Fruit fly (Drosophila melanogaster): ENCODE results near the gene CG4022.

CG4022 gene

dm6 chr3L:9377198-9378035, 33.2 kb downstream of the CG4022 start, which contains the start of gene Hsp26 (continued):
- TF ChIP-seq grau (tag; optimal IDR thresholded peaks at IDR 0.05): peak; percentile 84
- TF ChIP-seq CG30431 (GFP tag; optimal IDR thresholded peaks at IDR 0.05): peak; percentile 18
- TF ChIP-seq HLHmδ (GFP tag; optimal IDR thresholded peaks at IDR 0.05): no peak
- peak; percentile 82 for TF ChIP-seq sob (GFP tag; IDR thresholded peaks at IDR 0.05)
- TF ChIP-seq toy (GFP tag; IDR thresholded peaks at IDR 0.05): no peak
- peak; percentile 70 for TF ChIP-seq org-1 (GFP tag; optimal IDR thresholded peaks at IDR 0.05)
- no peak for TF ChIP-seq amos (GFP tag; IDR thresholded peaks at IDR 0.05; ENCODE audit: partially characterized antibody)
- TF ChIP-seq CG16815 (GFP tag; optimal IDR thresholded peaks at IDR 0.05): peak; percentile 40
- peak in 1 of 2 experiments; percentile 80 for TF ChIP-seq Eip74EF (GFP tag; optimal IDR thresholded peaks at IDR 0.05)
- peak; percentile 90 for TF ChIP-seq zf30C (GFP tag; optimal IDR thresholded peaks at IDR 0.05)
- TF ChIP-seq sens (GFP tag): peak; percentile 99
- TF ChIP-seq yki (optimal IDR thresholded peaks at IDR 0.05): peak; percentile 10
- TF ChIP-seq grn (GFP tag; optimal IDR thresholded peaks at IDR 0.05): peak; percentile 18
- TF ChIP-seq CG5245 (GFP tag; optimal IDR thresholded peaks at IDR 0.05): peak; percentile 49
- TF ChIP-seq Chrac-16 (GFP tag; optimal IDR thresholded peaks at IDR 0.05): peak; percentile 75
- peak; percentile 24 for TF ChIP-seq Sry-δ (GFP tag; optimal IDR thresholded peaks at IDR 0.05)
- peak; percentile 65 for TF ChIP-seq CG11696 (GFP tag; IDR thresholded peaks at IDR 0.05)
- TF ChIP-seq CG4328 (GFP tag; optimal IDR thresholded peaks at IDR 0.05): peak; percentile 13
- TF ChIP-seq Meics (GFP tag; optimal IDR thresholded peaks at IDR 0.05): peak; percentile 80
- peak; percentile 70 for TF ChIP-seq Ssrp (tag; optimal IDR thresholded peaks at IDR 0.05)
- TF ChIP-seq CG10267 (tag; optimal IDR thresholded peaks at IDR 0.05): peak; percentile 77
- TF ChIP-seq trem (tag; optimal IDR thresholded peaks at IDR 0.05): peak; percentile 54
- peak; percentile 67 for TF ChIP-seq CG4820 (GFP tag; optimal IDR thresholded peaks at IDR 0.05)
- TF ChIP-seq CG4404 (GFP tag; IDR thresholded peaks at IDR 0.05): 0 out of 2 replicates have a peak, but pooled peaks have one; percentile 22
- peak; percentile 87 for TF ChIP-seq CG13624 (GFP tag; optimal IDR thresholded peaks at IDR 0.05)
- TF ChIP-seq CG31388 (GFP tag; optimal IDR thresholded peaks at IDR 0.05): peak; percentile 21
- TF ChIP-seq zfh2 (GFP tag; optimal IDR thresholded peaks at IDR 0.05): peak; percentile 82
- peak; percentile 88 for TF ChIP-seq seq (GFP tag; IDR thresholded peaks at IDR 0.05)
- TF ChIP-seq wdn (GFP tag; IDR thresholded peaks at IDR 0.05): peak; percentile 81
- peak; percentile 79 for TF ChIP-seq nom (GFP tag; optimal IDR thresholded peaks at IDR 0.05)
- TF ChIP-seq CG8290 (GFP tag; optimal IDR thresholded peaks at IDR 0.05): peak; percentile 72
- peak in 1 of 2 experiments; percentile 24 for TF ChIP-seq CG8290 (tag; optimal IDR thresholded peaks at IDR 0.05)
- peak; percentile 71 for TF ChIP-seq tap (tag; optimal IDR thresholded peaks at IDR 0.05)
- peak; percentile 16 for TF ChIP-seq CG7928 (GFP tag; optimal IDR thresholded peaks at IDR 0.05)
- peak; percentile 74 for TF ChIP-seq CG6765 (GFP tag; optimal IDR thresholded peaks at IDR 0.05)
- peak; percentile 81 for TF ChIP-seq pum (GFP tag; optimal IDR thresholded peaks at IDR 0.05)
- TF ChIP-seq chm (GFP tag; IDR thresholded peaks at IDR 0.05): peak; percentile 94
- peak; percentile 61; the same call in 1 of the 3 replicates for TF ChIP-seq CG11456 (GFP tag; IDR thresholded peaks at IDR 0.05)
- TF ChIP-seq CG4617 (GFP tag; optimal IDR thresholded peaks at IDR 0.05; ENCODE audit: borderline replicate concordance): peak; percentile 44
- peak; percentile 87 for TF ChIP-seq CG13424 (tag; optimal IDR thresholded peaks at IDR 0.05)
- peak; percentile 58 for TF ChIP-seq Dad (GFP tag; optimal IDR thresholded peaks at IDR 0.05)
- TF ChIP-seq tio (GFP tag; optimal IDR thresholded peaks at IDR 0.05): peak; percentile 72
- TF ChIP-seq tup (GFP tag; optimal IDR thresholded peaks at IDR 0.05): peak; percentile 45
- peak; percentile 83 for TF ChIP-seq CG34376 (GFP tag; optimal IDR thresholded peaks at IDR 0.05)
- TF ChIP-seq otp (GFP tag; IDR thresholded peaks at IDR 0.05): peak; percentile 75; the same call in 2 of the 3 replicates
- peak; percentile 49 for TF ChIP-seq CG12071 (GFP tag; optimal IDR thresholded peaks at IDR 0.05)
- peak; percentile 83 for TF ChIP-seq pho (GFP tag; optimal IDR thresholded peaks at IDR 0.05)
- TF ChIP-seq CG15479 (GFP tag; optimal IDR thresholded peaks at IDR 0.05): no peak
- TF ChIP-seq ro (GFP tag; IDR thresholded peaks at IDR 0.05): peak; percentile 46; the same call in 1 of the 2 replicates
- TF ChIP-seq Bteb2 (GFP tag; optimal IDR thresholded peaks at IDR 0.05): peak; percentile 83

All from whole organism, embryonic.